Worm (Caenorhabditis elegans): ENCODE results near the gene nhr-141.

Gene nhr-141

DNA sequence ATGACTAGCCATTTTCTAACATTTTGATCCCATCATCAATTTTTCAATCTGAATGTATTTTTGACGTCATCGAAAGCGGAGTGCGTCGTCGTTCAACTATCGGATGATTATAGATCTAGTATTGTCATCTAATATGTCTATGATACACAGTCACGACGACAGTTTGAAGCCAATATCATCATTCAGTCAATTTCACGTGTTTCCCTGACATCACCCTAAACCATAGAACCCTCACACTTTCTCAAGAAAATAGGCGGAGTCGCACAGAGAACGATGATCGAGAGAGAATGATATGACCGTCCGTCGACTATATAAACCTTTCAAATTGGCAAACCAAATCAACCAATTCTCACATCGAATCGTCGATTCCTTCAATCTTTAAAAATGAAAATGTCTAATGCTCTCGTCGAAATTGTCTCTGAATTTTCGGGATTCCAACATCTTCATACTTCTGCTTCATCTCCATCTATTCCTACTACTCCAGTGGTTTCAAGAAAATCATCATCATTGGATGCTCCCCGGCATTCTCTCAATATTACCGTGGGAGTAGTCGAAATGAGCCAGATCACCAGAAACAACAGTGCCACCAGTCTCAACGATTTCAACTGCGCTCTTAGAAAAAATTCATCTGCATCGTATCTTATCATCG is 28.6 kb upstream of the nhr-141 start, which contains the start of gene F18E3.13 (continued):
- TF ChIP-seq unc-30 (tag; optimal IDR thresholded peaks at IDR 0.05) (no peak), nhr-28 (tag; optimal IDR thresholded peaks at IDR 0.05) (no peak), nhr-12 (tag; optimal IDR thresholded peaks at IDR 0.05) (no peak), efl-3 (GFP tag; optimal IDR thresholded peaks at IDR 0.05) (no peak), fkh-4 (tag; optimal IDR thresholded peaks at IDR 0.05; ENCODE audit: borderline replicate concordance) (no peak), aha-1 (tag; optimal IDR thresholded peaks at IDR 0.05) (no peak), ztf-11 (tag; optimal IDR thresholded peaks at IDR 0.05) (no peak), dpl-1 (GFP tag; optimal IDR thresholded peaks at IDR 0.05) (peak in 1 of 3 experiments; percentile 24), ceh-63 (GFP tag; optimal IDR thresholded peaks at IDR 0.05) (no peak), hlh-4 (tag; optimal IDR thresholded peaks at IDR 0.05) (no peak), grh-1 (GFP tag; IDR thresholded peaks at IDR 0.05) (peak; percentile 53; the same call in 1 of the 2 replicates), ama-1 (optimal IDR thresholded peaks at IDR 0.05) (no peak), ceh-8 (GFP tag; optimal IDR thresholded peaks at IDR 0.05) (no peak), skn-1 (tag; optimal IDR thresholded peaks at IDR 0.05) (peak; percentile 65), fos-1 (tag; optimal IDR thresholded peaks at IDR 0.05) (no peak), xbp-1 (tag; optimal IDR thresholded peaks at IDR 0.05) (no peak), mab-9 (GFP tag; IDR thresholded peaks at IDR 0.05) (no peak), hpl-2 (GFP tag; optimal IDR thresholded peaks at IDR 0.05) (no peak), mdl-1 (tag; optimal IDR thresholded peaks at IDR 0.05) (peak in 1 of 2 experiments; percentile 83), unc-98 (GFP tag; IDR thresholded peaks at IDR 0.05) (no peak), nhr-76 (tag; optimal IDR thresholded peaks at IDR 0.05) (no peak), blmp-1 (tag; optimal IDR thresholded peaks at IDR 0.05) (peak; percentile 90), ceh-88 (GFP tag; IDR thresholded peaks at IDR 0.05) (no peak), hlh-17 (GFP tag; optimal IDR thresholded peaks at IDR 0.05; ENCODE audit: borderline replicate concordance) (no peak), nhr-90 (tag; optimal IDR thresholded peaks at IDR 0.05; ENCODE audit: poor library complexity) (peak; percentile 78), jun-1 (tag; optimal IDR thresholded peaks at IDR 0.05) (peak; percentile 7), ztf-4 (tag; optimal IDR thresholded peaks at IDR 0.05) (peak; percentile 50), tbx-2 (tag; optimal IDR thresholded peaks at IDR 0.05) (peak; percentile 70), egl-13 (tag; optimal IDR thresholded peaks at IDR 0.05) (no peak), isw-1 (GFP tag; IDR thresholded peaks at IDR 0.05) (no peak), ceh-82 (tag; optimal IDR thresholded peaks at IDR 0.05) (no peak), nhr-85 (tag) (peak; percentile 98), elt-2 (tag; optimal IDR thresholded peaks at IDR 0.05) (no peak), lin-35 (GFP tag; optimal IDR thresholded peaks at IDR 0.05) (peak in 1 of 2 experiments; percentile 69), nhr-84 (tag; optimal IDR thresholded peaks at IDR 0.05) (no peak), nhr-19 (GFP tag; conservative IDR thresholded peaks at IDR 0.05) (peak; percentile 97), pqm-1 (tag; optimal IDR thresholded peaks at IDR 0.05) (no peak)

- TF ChIP-seq sptf-1 (tag; optimal IDR thresholded peaks at IDR 0.05) (no peak), sox-4 (tag; optimal IDR thresholded peaks at IDR 0.05) (no peak), lir-3 (tag; optimal IDR thresholded peaks at IDR 0.05; ENCODE audit: poor library complexity) (no peak), xbp-1 (tag; optimal IDR thresholded peaks at IDR 0.05) (no peak), mef-2 (tag; optimal IDR thresholded peaks at IDR 0.05) (no peak), lin-35 (GFP tag; optimal IDR thresholded peaks at IDR 0.05) (peak in 1 of 2 experiments; percentile 17)
Measured at ce11 chrV:7416569-7416968, 27.9 kb upstream of the nhr-141 start.

All from whole organism, L1 larva.